Fruit fly (Drosophila melanogaster): ENCODE data around the gene SdhD.
A peak's percentile ranks its signal among the peaks of the same experiment; 100 is the strongest.

Gene SdhD

DNA sequence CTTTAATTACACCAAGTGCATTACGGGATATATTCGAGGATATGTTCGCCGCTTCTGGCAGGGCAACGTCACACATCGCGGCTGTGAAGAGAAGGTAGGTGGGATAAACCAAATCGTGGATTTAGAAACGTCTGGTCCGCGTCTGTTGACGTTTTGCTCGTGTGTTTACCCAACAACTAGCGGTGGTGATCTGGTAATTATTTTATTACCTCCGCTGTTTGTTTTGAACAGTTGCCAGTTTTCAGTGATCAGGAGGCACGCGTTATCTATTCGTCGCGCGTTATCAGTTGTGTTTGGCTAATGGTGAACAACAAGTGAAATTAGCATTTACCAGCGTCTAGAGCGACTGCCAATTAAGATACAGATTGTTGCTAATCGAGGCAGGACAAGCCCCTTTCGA lies 31.3 kb downstream of the SdhD start (continued):
- TF ChIP-seq CG5180 (GFP tag; optimal IDR thresholded peaks at IDR 0.05) (peak; percentile 3), CG2678 (tag; optimal IDR thresholded peaks at IDR 0.05) (peak; percentile 67), Atf-2 (GFP tag; optimal IDR thresholded peaks at IDR 0.05) (no peak), HLH54F (GFP tag; optimal IDR thresholded peaks at IDR 0.05) (no peak), CG6689 (GFP tag; IDR thresholded peaks at IDR 0.05) (no peak), stc (GFP tag; IDR thresholded peaks at IDR 0.05) (no peak), CG12659 (GFP tag; optimal IDR thresholded peaks at IDR 0.05) (peak; percentile 29), CG2120 (GFP tag; optimal IDR thresholded peaks at IDR 0.05) (peak; percentile 46), sd (tag; optimal IDR thresholded peaks at IDR 0.05) (no peak), CG18262 (tag; optimal IDR thresholded peaks at IDR 0.05) (no peak), CG12391 (tag; optimal IDR thresholded peaks at IDR 0.05) (no peak), bab2 (GFP tag; optimal IDR thresholded peaks at IDR 0.05) (no peak), slp2 (GFP tag; optimal IDR thresholded peaks at IDR 0.05) (no peak), nom (GFP tag; optimal IDR thresholded peaks at IDR 0.05) (no peak), CG17802 (tag; optimal IDR thresholded peaks at IDR 0.05) (no peak), danr (GFP tag; IDR thresholded peaks at IDR 0.05) (no peak), CG1602 (GFP tag; optimal IDR thresholded peaks at IDR 0.05) (no peak), CG7372 (GFP tag; IDR thresholded peaks at IDR 0.05) (no peak), gcm2 (GFP tag; optimal IDR thresholded peaks at IDR 0.05) (no peak), Bdp1 (GFP tag; optimal IDR thresholded peaks at IDR 0.05) (peak; percentile 16), shn (GFP tag; optimal IDR thresholded peaks at IDR 0.05) (no peak), Awh (GFP tag; IDR thresholded peaks at IDR 0.05) (no peak; the same call in 1 of the 2 replicates), CG2712 (tag; optimal IDR thresholded peaks at IDR 0.05) (no peak), TFAM (GFP tag; optimal IDR thresholded peaks at IDR 0.05) (no peak), CG8765 (GFP tag; IDR thresholded peaks at IDR 0.05) (no peak), tup (GFP tag; optimal IDR thresholded peaks at IDR 0.05) (peak; percentile 40), en (GFP tag; optimal IDR thresholded peaks at IDR 0.05) (no peak), gro (GFP tag; optimal IDR thresholded peaks at IDR 0.05) (peak; percentile 47), MESR4 (GFP tag; optimal IDR thresholded peaks at IDR 0.05) (no peak), pzg (GFP tag; optimal IDR thresholded peaks at IDR 0.05) (no peak), jigr1 (GFP tag; IDR thresholded peaks at IDR 0.05) (no peak), CG17612 (GFP tag; IDR thresholded peaks at IDR 0.05) (no peak), Xbp1 (GFP tag; optimal IDR thresholded peaks at IDR 0.05) (no peak), seq (GFP tag; IDR thresholded peaks at IDR 0.05) (no peak), lola (GFP tag; optimal IDR thresholded peaks at IDR 0.05) (no peak), CG10209 (GFP tag; optimal IDR thresholded peaks at IDR 0.05) (peak; percentile 40), ssp (GFP tag; IDR thresholded peaks at IDR 0.05) (no peak), eve (GFP tag; optimal IDR thresholded peaks at IDR 0.05) (no peak), jing (GFP tag; optimal IDR thresholded peaks at IDR 0.05) (no peak), fu2 (GFP tag; optimal IDR thresholded peaks at IDR 0.05) (no peak), fd3F (GFP tag; optimal IDR thresholded peaks at IDR 0.05) (peak; percentile 13), cad (GFP tag; optimal IDR thresholded peaks at IDR 0.05) (no peak), CoRest (tag; optimal IDR thresholded peaks at IDR 0.05) (no peak), sc (optimal IDR thresholded peaks at IDR 0.05) (no peak), sc (GFP tag; optimal IDR thresholded peaks at IDR 0.05) (no peak), CG4707 (GFP tag; optimal IDR thresholded peaks at IDR 0.05) (no peak), CG2129 (GFP tag; IDR thresholded peaks at IDR 0.05; ENCODE audit: partially characterized antibody) (no peak), Scr (GFP tag; IDR thresholded peaks at IDR 0.05; ENCODE audit: partially characterized antibody) (no peak), lab (GFP tag; optimal IDR thresholded peaks at IDR 0.05) (peak; percentile 87), CG10979 (tag; optimal IDR thresholded peaks at IDR 0.05) (no peak), twi (tag; optimal IDR thresholded peaks at IDR 0.05) (peak; percentile 75), CG8944 (GFP tag; optimal IDR thresholded peaks at IDR 0.05) (no peak)

Measured in whole organism, embryonic.